Worm (Caenorhabditis elegans): ENCODE measurements around the gene F01D5.5.

DNA sequence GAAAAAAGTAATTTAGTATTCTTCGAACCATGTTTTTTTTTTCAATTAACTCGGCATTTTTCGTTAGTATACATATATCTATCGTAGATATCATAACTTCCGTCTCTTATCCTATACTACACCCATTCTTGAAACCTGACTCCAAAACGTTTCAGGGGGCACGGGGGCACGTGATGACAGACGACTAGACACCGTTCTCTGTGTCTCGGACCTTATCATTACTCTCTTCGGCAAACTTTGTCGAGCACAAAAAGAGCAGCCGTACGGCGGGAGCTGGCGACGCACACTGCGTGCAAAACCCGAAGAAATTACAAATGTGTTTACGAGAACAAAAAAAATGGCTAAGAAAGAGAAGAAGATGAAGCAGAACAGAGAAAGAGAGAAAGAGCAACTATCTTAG, 42.1 kb upstream of the F01D5.5 start:
- TF ChIP-seq C16A3.4 (tag; optimal IDR thresholded peaks at IDR 0.05) (peak; percentile 29), snpc-4 (tag; optimal IDR thresholded peaks at IDR 0.05) (peak; percentile 36)

Data from whole organism, L1 larva.